Fruit fly (Drosophila melanogaster) whole organism, embryonic: ENCODE results near the gene ArgRS-m.

Experiments
- Bteb2 ChIP-seq: fragments of 200-800 bp; sonication (Bioruptor generic); optimal IDR thresholded peaks from 2 replicates; lab custom pipeline; 2016; ENCODE audit warnings: missing biosample characterization, missing genetic modification characterization
- CG12104 ChIP-seq: fragments of 200-800 bp; sonication (Bioruptor generic); optimal IDR thresholded peaks from 3 replicates; lab custom pipeline; 2016; ENCODE audit warnings: missing biosample characterization, missing genetic modification characterization
- CG12155 ChIP-seq: fragments of 200-800 bp; sonication (Bioruptor generic); optimal IDR thresholded peaks from 3 replicates; lab custom pipeline; 2016; ENCODE audit warnings: missing biosample characterization, missing genetic modification characterization
- CG13287 ChIP-seq: fragments of 200-800 bp; sonication (Bioruptor generic); IDR thresholded peaks from 2 replicates; pipeline ENCODE4 v1.3.6; 2022; ENCODE audit warnings: missing biosample characterization, missing genetic modification characterization; ENCODE audit not compliant: partially characterized antibody
- CG14667 ChIP-seq: fragments of 200-800 bp; sonication (Bioruptor generic); IDR thresholded peaks from 2 replicates; pipeline ENCODE4 v1.3.6; 2022; ENCODE audit warnings: missing biosample characterization, missing genetic modification characterization
- CG15514 ChIP-seq: fragments of 200-800 bp; sonication (Bioruptor generic); optimal IDR thresholded peaks from 3 replicates; lab custom pipeline; 2017; ENCODE audit warnings: missing biosample characterization, missing genetic modification characterization, mild to moderate bottlenecking, moderate library complexity, missing genetic modification reagents
- CG18262 ChIP-seq: fragments of 200-800 bp; optimal IDR thresholded peaks from 3 replicates; lab custom pipeline; 2019; ENCODE audit warnings: missing biosample characterization, mild to moderate bottlenecking, missing genetic modification characterization, moderate library complexity
- CG18619 ChIP-seq: fragments of 200-800 bp; sonication (Bioruptor generic); optimal IDR thresholded peaks from 3 replicates; lab custom pipeline; 2017; ENCODE audit warnings: missing biosample characterization, mild to moderate bottlenecking, missing genetic modification characterization
- CG32772 ChIP-seq: fragments of 200-800 bp; sonication (Bioruptor generic); IDR thresholded peaks from 2 replicates; pipeline ENCODE4 v1.3.6; 2022; ENCODE audit warnings: missing biosample characterization, missing genetic modification characterization
- CG34422 ChIP-seq: fragments of 200-800 bp; sonication (Bioruptor generic); IDR thresholded peaks from 3 replicates; pipeline ENCODE4 v1.3.6; 2022; ENCODE audit warnings: missing biosample characterization, missing genetic modification characterization
- CG3995 ChIP-seq: fragments of 200-800 bp; sonication (Bioruptor generic); optimal IDR thresholded peaks from 3 replicates; lab custom pipeline; 2016; ENCODE audit warnings: missing biosample characterization, missing genetic modification characterization
- CG4854 ChIP-seq: fragments of 200-800 bp; sonication (Bioruptor generic); optimal IDR thresholded peaks from 2 replicates; lab custom pipeline; 2016; ENCODE audit warnings: missing biosample characterization, missing genetic modification characterization, inconsistent platforms
- CG6254 ChIP-seq: fragments of 200-800 bp; sonication (Bioruptor generic); optimal IDR thresholded peaks from 3 replicates; lab custom pipeline; 2017; ENCODE audit warnings: mild to moderate bottlenecking, missing biosample characterization, missing genetic modification reagents, missing genetic modification characterization
- CG6765 ChIP-seq: fragments of 200-800 bp; sonication (Bioruptor generic); optimal IDR thresholded peaks from 3 replicates; lab custom pipeline; 2017; ENCODE audit warnings: missing biosample characterization, mild to moderate bottlenecking, missing genetic modification characterization
- CG8089 ChIP-seq: fragments of 200-800 bp; sonication (Bioruptor generic); optimal IDR thresholded peaks from 3 replicates; lab custom pipeline; 2016; ENCODE audit warnings: missing biosample characterization, missing genetic modification characterization
- CG8290 ChIP-seq, 3 experiments: fragments of 200-800 bp; sonication (Bioruptor generic); optimal IDR thresholded peaks; 2 replicates each; lab custom pipeline; 2016 to 2019; ENCODE audit warnings: missing biosample characterization in 3 of 3, missing genetic modification characterization in 3 of 3, mild to moderate bottlenecking in 2 of 3, moderate library complexity in 1 of 3
- CG8944 ChIP-seq: fragments of 200-800 bp; sonication (Bioruptor generic); optimal IDR thresholded peaks from 3 replicates; lab custom pipeline; 2016; ENCODE audit warnings: missing biosample characterization, missing genetic modification characterization
- Gug ChIP-seq: fragments of 200-800 bp; sonication (Bioruptor generic); IDR thresholded peaks from 4 replicates; pipeline ENCODE4 v1.3.6; 2022; ENCODE audit warnings: missing biosample characterization, missing genetic modification characterization
- HLHmδ ChIP-seq: fragments of 200-800 bp; sonication (Bioruptor generic); optimal IDR thresholded peaks from 2 replicates; lab custom pipeline; 2018; ENCODE audit warnings: missing biosample characterization, mild to moderate bottlenecking, missing genetic modification characterization, moderate library complexity
- Hand ChIP-seq: fragments of 200-800 bp; sonication (Bioruptor generic); optimal IDR thresholded peaks from 2 replicates; lab custom pipeline; 2017; ENCODE audit warnings: mild to moderate bottlenecking, missing biosample characterization, missing genetic modification reagents, missing genetic modification characterization
- Hr78 ChIP-seq, 2 experiments: fragments of 200-800 bp in 1 of 2; fragments of >200 bp in 1 of 2; sonication (Bioruptor generic) in 1 of 2; optimal IDR thresholded peaks; 2 replicates each; lab custom pipeline; 2017 to 2019; ENCODE audit warnings: missing biosample characterization in 2 of 2, missing genetic modification characterization in 2 of 2, mild to moderate bottlenecking in 1 of 2, moderate library complexity in 1 of 2
- Lpt ChIP-seq: fragments of >200 bp; optimal IDR thresholded peaks from 2 replicates; lab custom pipeline; 2018; ENCODE audit warnings: missing biosample characterization, missing genetic modification characterization
- NFAT ChIP-seq: fragments of 200-800 bp; sonication (Bioruptor generic); IDR thresholded peaks from 2 replicates; pipeline ENCODE4 v1.3.6; 2022; ENCODE audit warnings: missing biosample characterization, missing genetic modification characterization
- Optix ChIP-seq: fragments of 200-800 bp; sonication (Bioruptor generic); IDR thresholded peaks from 3 replicates; pipeline ENCODE4 v1.3.6; 2022; ENCODE audit warnings: missing biosample characterization, missing genetic modification characterization
- Rfx ChIP-seq: fragments of 200-800 bp; sonication (Bioruptor generic); IDR thresholded peaks from 2 replicates; pipeline ENCODE4 v1.3.6; 2022; ENCODE audit warnings: missing biosample characterization, missing genetic modification characterization
- Sin3A ChIP-seq: fragments of >200 bp; optimal IDR thresholded peaks from 2 replicates; lab custom pipeline; 2018
- Xrp1 ChIP-seq: fragments of 200-800 bp; sonication (Bioruptor generic); IDR thresholded peaks from 2 replicates; pipeline ENCODE4 v1.3.6; 2022; ENCODE audit warnings: missing biosample characterization, missing genetic modification characterization
- YL-1 ChIP-seq: fragments of 200-800 bp; sonication (Bioruptor generic); optimal IDR thresholded peaks from 3 replicates; lab custom pipeline; 2017; ENCODE audit warnings: missing biosample characterization, mild to moderate bottlenecking, missing genetic modification characterization
- abd-A ChIP-seq: fragments of 200-800 bp; sonication (Bioruptor generic); optimal IDR thresholded peaks from 3 replicates; lab custom pipeline; 2019; ENCODE audit warnings: missing biosample characterization, mild to moderate bottlenecking, missing genetic modification characterization, moderate library complexity
- al ChIP-seq: fragments of 200-800 bp; sonication (Bioruptor generic); IDR thresholded peaks from 2 replicates; pipeline ENCODE4 v1.3.6; 2022; ENCODE audit warnings: missing biosample characterization, missing genetic modification characterization
- ash1 ChIP-seq: fragments of 200-800 bp; sonication (Bioruptor generic); optimal IDR thresholded peaks from 2 replicates; lab custom pipeline; 2018; ENCODE audit warnings: missing biosample characterization, mild to moderate bottlenecking, missing genetic modification characterization
- br ChIP-seq: fragments of >200 bp; optimal IDR thresholded peaks from 2 replicates; lab custom pipeline; 2017
- chn ChIP-seq: fragments of 200-800 bp; sonication (Bioruptor generic); optimal IDR thresholded peaks from 2 replicates; lab custom pipeline; 2016; ENCODE audit warnings: missing biosample characterization, missing genetic modification characterization
- crol ChIP-seq: fragments of 200-800 bp; sonication (Bioruptor generic); IDR thresholded peaks from 2 replicates; pipeline ENCODE4 v1.3.6; 2022; ENCODE audit warnings: missing biosample characterization, missing genetic modification characterization
- da ChIP-seq: fragments of 200-800 bp; sonication (Bioruptor generic); optimal IDR thresholded peaks from 2 replicates; lab custom pipeline; 2016; ENCODE audit warnings: missing biosample characterization, missing genetic modification characterization
- dimm ChIP-seq: fragments of 200-800 bp; sonication (Bioruptor generic); IDR thresholded peaks from 2 replicates; pipeline ENCODE4 v1.3.6; 2022; ENCODE audit warnings: missing biosample characterization, missing genetic modification characterization
- dm ChIP-seq: fragments of 200-800 bp; sonication (Bioruptor generic); optimal IDR thresholded peaks from 3 replicates; lab custom pipeline; 2016; ENCODE audit warnings: missing biosample characterization, missing genetic modification characterization
- fd96Cb ChIP-seq: fragments of 200-800 bp; sonication (Bioruptor generic); optimal IDR thresholded peaks from 2 replicates; lab custom pipeline; 2018; ENCODE audit warnings: missing biosample characterization, mild to moderate bottlenecking, missing genetic modification characterization, moderate library complexity
- gcm ChIP-seq: fragments of 200-800 bp; sonication (Bioruptor generic); optimal IDR thresholded peaks from 2 replicates; lab custom pipeline; 2019; ENCODE audit warnings: missing biosample characterization, mild to moderate bottlenecking, missing genetic modification characterization, moderate library complexity
- gcm2 ChIP-seq: fragments of 200-800 bp; sonication (Bioruptor generic); optimal IDR thresholded peaks from 2 replicates; lab custom pipeline; 2016; ENCODE audit warnings: missing biosample characterization, missing genetic modification characterization
- gro ChIP-seq: fragments of 200-800 bp; sonication (Bioruptor generic); optimal IDR thresholded peaks from 2 replicates; lab custom pipeline; 2016; ENCODE audit warnings: missing biosample characterization, missing genetic modification characterization
- knrl ChIP-seq: fragments of 200-800 bp; sonication (Bioruptor generic); IDR thresholded peaks from 3 replicates; pipeline ENCODE4 v1.3.6; 2022; ENCODE audit warnings: missing biosample characterization, missing genetic modification characterization; ENCODE audit not compliant: partially characterized antibody
- nau ChIP-seq: fragments of 200-800 bp; sonication (Bioruptor generic); optimal IDR thresholded peaks from 3 replicates; lab custom pipeline; 2017; ENCODE audit warnings: missing biosample characterization, mild to moderate bottlenecking, missing genetic modification characterization, missing genetic modification reagents
- oc ChIP-seq: fragments of 200-800 bp; sonication (Bioruptor generic); optimal IDR thresholded peaks from 2 replicates; lab custom pipeline; 2018; ENCODE audit warnings: missing biosample characterization, mild to moderate bottlenecking, missing genetic modification characterization, moderate library complexity
- pho ChIP-seq: fragments of 200-800 bp; sonication (Bioruptor generic); optimal IDR thresholded peaks from 2 replicates; lab custom pipeline; 2016; ENCODE audit warnings: missing biosample characterization, missing genetic modification characterization
- sc ChIP-seq, 3 experiments: fragments of >200 bp in 2 of 3; fragments of 200-800 bp in 1 of 3; sonication (Bioruptor generic) in 1 of 3; optimal IDR thresholded peaks; 2 replicates in 2 of 3; 3 replicates in 1 of 3; lab custom pipeline; 2017; ENCODE audit warnings: mild to moderate bottlenecking in 1 of 3, missing biosample characterization in 1 of 3, missing genetic modification characterization in 1 of 3, missing genetic modification reagents in 1 of 3
- slou ChIP-seq: fragments of 200-800 bp; sonication (Bioruptor generic); optimal IDR thresholded peaks from 3 replicates; lab custom pipeline; 2016; ENCODE audit warnings: missing biosample characterization, missing genetic modification characterization
- trem ChIP-seq: fragments of 200-800 bp; optimal IDR thresholded peaks from 3 replicates; lab custom pipeline; 2019; ENCODE audit warnings: missing biosample characterization, mild to moderate bottlenecking, missing genetic modification characterization, moderate library complexity
- unpg ChIP-seq: fragments of 200-800 bp; sonication (Bioruptor generic); optimal IDR thresholded peaks from 3 replicates; lab custom pipeline; 2018; ENCODE audit warnings: missing biosample characterization, mild to moderate bottlenecking, missing genetic modification characterization, moderate library complexity
- usp ChIP-seq: fragments of >200 bp; optimal IDR thresholded peaks from 2 replicates; lab custom pipeline; 2017; ENCODE audit warnings: missing biosample characterization, missing genetic modification characterization
- yki ChIP-seq: fragments of >200 bp; optimal IDR thresholded peaks from 3 replicates; lab custom pipeline; 2018
- zen ChIP-seq: fragments of 200-800 bp; sonication (Bioruptor generic); optimal IDR thresholded peaks from 3 replicates; lab custom pipeline; 2018; ENCODE audit warnings: missing biosample characterization, mild to moderate bottlenecking, missing genetic modification characterization, moderate library complexity

The ArgRS-m gene

DNA sequence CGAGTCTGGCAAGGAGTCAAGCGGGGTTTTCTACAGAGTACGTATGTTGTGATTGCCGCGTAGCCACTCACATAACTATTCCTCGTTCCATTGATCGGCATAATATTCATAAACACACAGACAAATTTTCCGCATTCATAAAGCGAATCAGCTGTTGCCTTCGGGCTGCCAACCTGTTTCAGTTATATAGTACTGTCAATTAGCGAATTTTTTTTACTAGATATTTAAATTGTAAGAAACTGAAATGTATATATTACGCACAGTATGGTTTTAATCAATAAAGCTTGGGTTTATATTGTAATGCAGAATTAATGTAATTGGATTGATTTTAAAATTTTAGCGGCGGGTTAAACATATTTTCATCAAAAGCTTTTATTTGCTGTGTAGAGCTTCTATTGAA is 26.3 kb downstream of the ArgRS-m start, which contains the start of gene Rfk (continued):
- TF ChIP-seq gcm (GFP tag; lab: Kevin White, UChicago) = peak; percentile 30
- no peak for TF ChIP-seq usp (GFP tag; lab: Kevin White, UChicago)
- no peak for TF ChIP-seq gcm2 (GFP tag; lab: Kevin White, UChicago)
- TF ChIP-seq ash1 (GFP tag; lab: Kevin White, UChicago) = no peak
- no peak for TF ChIP-seq CG14667 (GFP tag; lab: Robert Waterston, UW)
- no peak for TF ChIP-seq chn
- peak; percentile 9 for TF ChIP-seq CG12155 (GFP tag; lab: Kevin White, UChicago)
- TF ChIP-seq NFAT (GFP tag; lab: Robert Waterston, UW) = no peak
- peak; percentile 45; the same call in 1 of the 2 replicates for TF ChIP-seq CG13287
- no peak for TF ChIP-seq fd96Cb (tag; lab: Kevin White, UChicago)
- TF ChIP-seq CG8944 (GFP tag; lab: Kevin White, UChicago) = no peak
- peak; percentile 53 for TF ChIP-seq CG15514
- no peak for TF ChIP-seq dimm (GFP tag; lab: Robert Waterston, UW)
- TF ChIP-seq yki = no peak
- TF ChIP-seq oc (tag; lab: Kevin White, UChicago) = no peak
- TF ChIP-seq Sin3A (lab: Kevin White, UChicago) = no peak
- no peak for TF ChIP-seq crol (GFP tag; lab: Robert Waterston, UW)
- TF ChIP-seq CG32772 (GFP tag; lab: Robert Waterston, UW) = peak; percentile 33; the same call in 1 of the 2 replicates
- TF ChIP-seq dm (GFP tag; lab: Kevin White, UChicago) = no peak
- TF ChIP-seq trem (tag; lab: Kevin White, UChicago) = peak; percentile 99
- TF ChIP-seq Rfx (GFP tag; lab: Robert Waterston, UW) = no peak
- TF ChIP-seq Hr78 (GFP tag; optimal IDR thresholded peaks at IDR 0.05; lab: Kevin White, UChicago) = no peak
- no peak for TF ChIP-seq CG12104 (GFP tag; lab: Kevin White, UChicago)
- TF ChIP-seq nau (GFP tag; lab: Kevin White, UChicago) = no peak
- no peak for TF ChIP-seq Lpt (GFP tag; lab: Kevin White, UChicago)
- TF ChIP-seq Hand (GFP tag; lab: Kevin White, UChicago) = no peak
- no peak for TF ChIP-seq unpg (GFP tag; lab: Kevin White, UChicago)
- no peak for TF ChIP-seq pho (GFP tag; lab: Kevin White, UChicago)
- TF ChIP-seq da (GFP tag; lab: Kevin White, UChicago) = no peak
- TF ChIP-seq CG4854 = no peak
- no peak for TF ChIP-seq Gug (GFP tag; lab: Robert Waterston, UW)
- TF ChIP-seq CG18619 (GFP tag; lab: Kevin White, UChicago) = no peak
- no peak for TF ChIP-seq slou (GFP tag; lab: Kevin White, UChicago)
- no peak for TF ChIP-seq CG8290 (GFP tag; optimal IDR thresholded peaks at IDR 0.05; lab: Kevin White, UChicago)
- TF ChIP-seq CG8290 (tag; optimal IDR thresholded peaks at IDR 0.05; lab: Kevin White, UChicago) = no peak
- no peak for TF ChIP-seq Xrp1
- TF ChIP-seq YL-1 (GFP tag; lab: Kevin White, UChicago) = no peak
- peak; percentile 36 for TF ChIP-seq Bteb2 (GFP tag; lab: Kevin White, UChicago)
- TF ChIP-seq CG6765 (GFP tag; lab: Kevin White, UChicago) = no peak
- no peak for TF ChIP-seq CG6254 (GFP tag; lab: Kevin White, UChicago)
- TF ChIP-seq zen (tag; lab: Kevin White, UChicago) = peak; percentile 53
- TF ChIP-seq CG3995 (GFP tag; lab: Kevin White, UChicago) = no peak
- no peak for TF ChIP-seq abd-A (tag; lab: Kevin White, UChicago)
- TF ChIP-seq CG18262 (tag; lab: Kevin White, UChicago) = no peak
- no peak for TF ChIP-seq Optix (GFP tag; lab: Robert Waterston, UW)
- no peak for TF ChIP-seq HLHmδ (GFP tag; lab: Kevin White, UChicago)
- peak; percentile 44; the same call in 1 of the 3 replicates for TF ChIP-seq CG34422 (GFP tag; lab: Robert Waterston, UW)
- no peak for TF ChIP-seq al (GFP tag; lab: Robert Waterston, UW)
- no peak for TF ChIP-seq gro
- TF ChIP-seq CG8089 (GFP tag; lab: Kevin White, UChicago) = no peak
- TF ChIP-seq sc (optimal IDR thresholded peaks at IDR 0.05; lab: Kevin White, UChicago) = no peak
- TF ChIP-seq sc (GFP tag; optimal IDR thresholded peaks at IDR 0.05; lab: Kevin White, UChicago) = no peak
- TF ChIP-seq br (lab: Kevin White, UChicago) = no peak
- no peak for TF ChIP-seq knrl (GFP tag; lab: Robert Waterston, UW)
